Fruit fly (Drosophila melanogaster) whole organism, embryonic: Measurements from ENCODE around the gene Cerk.

Experiments used
- ATbp ChIP-seq: fragments of 200-800 bp; sonication (Bioruptor generic); optimal IDR thresholded peaks from 2 replicates; lab custom pipeline; 2017; ENCODE audit warnings: missing biosample characterization, mild to moderate bottlenecking, missing genetic modification characterization, missing genetic modification reagents
- B-H1 ChIP-seq: fragments of 200-800 bp; sonication (Bioruptor generic); IDR thresholded peaks from 3 replicates; pipeline ENCODE4 v1.3.6; 2022; ENCODE audit warnings: missing biosample characterization, missing genetic modification characterization
- CG10147 ChIP-seq: fragments of 200-800 bp; sonication (Bioruptor generic); optimal IDR thresholded peaks from 2 replicates; lab custom pipeline; 2019; ENCODE audit warnings: missing biosample characterization, mild to moderate bottlenecking, missing genetic modification characterization, moderate library complexity
- CG10543 ChIP-seq: fragments of 200-800 bp; sonication (Bioruptor generic); optimal IDR thresholded peaks from 3 replicates; lab custom pipeline; 2017; ENCODE audit warnings: missing biosample characterization, mild to moderate bottlenecking, missing genetic modification characterization, moderate library complexity
- CG14441 ChIP-seq: fragments of 200-800 bp; sonication (Bioruptor generic); IDR thresholded peaks from 2 replicates; pipeline ENCODE4 v1.3.6; 2022; ENCODE audit warnings: missing biosample characterization, missing genetic modification characterization
- CG15269 ChIP-seq: fragments of 200-800 bp; sonication (Bioruptor generic); optimal IDR thresholded peaks from 2 replicates; lab custom pipeline; 2018; ENCODE audit warnings: missing biosample characterization, mild to moderate bottlenecking, missing genetic modification characterization, moderate library complexity
- CG15601 ChIP-seq: fragments of 200-800 bp; sonication (Bioruptor generic); optimal IDR thresholded peaks from 3 replicates; lab custom pipeline; 2019; ENCODE audit warnings: missing biosample characterization, mild to moderate bottlenecking, missing genetic modification characterization, moderate library complexity
- CG17186 ChIP-seq: fragments of 200-800 bp; sonication (Bioruptor generic); optimal IDR thresholded peaks from 3 replicates; lab custom pipeline; 2017; ENCODE audit warnings: missing biosample characterization, missing genetic modification reagents, missing genetic modification characterization
- CG17328 ChIP-seq: fragments of 200-800 bp; sonication (Bioruptor generic); IDR thresholded peaks from 2 replicates; pipeline ENCODE4 v1.3.6; 2022; ENCODE audit warnings: missing biosample characterization, missing genetic modification characterization
- CG33557 ChIP-seq: fragments of 200-800 bp; sonication (Bioruptor generic); optimal IDR thresholded peaks from 2 replicates; lab custom pipeline; 2019; ENCODE audit warnings: missing biosample characterization, mild to moderate bottlenecking, missing genetic modification characterization, moderate library complexity
- CG3726 ChIP-seq: fragments of 200-800 bp; sonication (Bioruptor generic); IDR thresholded peaks from 3 replicates; pipeline ENCODE4, ENCODE4 v1.3.6; 2022; ENCODE audit warnings: missing biosample characterization, missing genetic modification characterization
- CG4730 ChIP-seq: fragments of 200-800 bp; sonication (Bioruptor generic); IDR thresholded peaks from 2 replicates; pipeline ENCODE4 v1.3.6; 2022; ENCODE audit warnings: missing biosample characterization, missing genetic modification characterization
- CG5953 ChIP-seq: fragments of 200-800 bp; sonication (Bioruptor generic); IDR thresholded peaks from 2 replicates; pipeline ENCODE4 v1.3.6; 2022; ENCODE audit warnings: missing biosample characterization, missing genetic modification characterization
- CG6272 ChIP-seq: fragments of 200-800 bp; sonication (Bioruptor generic); IDR thresholded peaks from 2 replicates; pipeline ENCODE4 v1.3.6; 2022; ENCODE audit warnings: missing biosample characterization, missing genetic modification characterization
- CG6813 ChIP-seq: fragments of 200-800 bp; sonication (Bioruptor generic); optimal IDR thresholded peaks from 2 replicates; lab custom pipeline; 2017; ENCODE audit warnings: missing biosample characterization, missing genetic modification characterization, mild to moderate bottlenecking, moderate library complexity, missing genetic modification reagents
- CG7786 ChIP-seq: fragments of 200-800 bp; sonication (Bioruptor generic); optimal IDR thresholded peaks from 2 replicates; lab custom pipeline; 2016; ENCODE audit warnings: missing biosample characterization, missing genetic modification characterization
- CG8290 ChIP-seq, 3 experiments: fragments of 200-800 bp; sonication (Bioruptor generic); optimal IDR thresholded peaks; 2 replicates each; lab custom pipeline; 2016 to 2019; ENCODE audit warnings: missing biosample characterization in 3 of 3, missing genetic modification characterization in 3 of 3, mild to moderate bottlenecking in 2 of 3, moderate library complexity in 1 of 3
- Camta ChIP-seq: fragments of 200-800 bp; sonication (Bioruptor generic); optimal IDR thresholded peaks from 2 replicates; lab custom pipeline; 2016; ENCODE audit warnings: missing biosample characterization, missing genetic modification characterization
- CkIIα-i1 ChIP-seq: fragments of 200-800 bp; sonication (Bioruptor generic); IDR thresholded peaks from 2 replicates; pipeline ENCODE4 v1.3.6; 2022; ENCODE audit warnings: missing biosample characterization, missing genetic modification characterization
- Deaf1 ChIP-seq: fragments of 200-800 bp; optimal IDR thresholded peaks from 3 replicates; lab custom pipeline; 2019; ENCODE audit warnings: missing biosample characterization, mild to moderate bottlenecking, missing genetic modification characterization, moderate library complexity
- Dll ChIP-seq: fragments of 200-800 bp; sonication (Bioruptor generic); IDR thresholded peaks from 4 replicates; pipeline ENCODE4 v1.3.6; 2022; ENCODE audit warnings: missing biosample characterization, missing genetic modification characterization; ENCODE audit not compliant: partially characterized antibody
- Elba2 ChIP-seq: fragments of 200-800 bp; sonication (Bioruptor generic); optimal IDR thresholded peaks from 3 replicates; lab custom pipeline; 2016; ENCODE audit warnings: missing biosample characterization, missing genetic modification characterization
- Hr3 ChIP-seq: fragments of 200-800 bp; sonication (Bioruptor generic); optimal IDR thresholded peaks from 3 replicates; lab custom pipeline; 2016; ENCODE audit warnings: missing biosample characterization, missing genetic modification characterization
- Med ChIP-seq: fragments of 200-800 bp; sonication (Bioruptor generic); peaks from one replicate; lab custom pipeline; 2016; ENCODE audit warnings: missing biosample characterization, missing genetic modification characterization, mild to moderate bottlenecking, inconsistent platforms, moderate library complexity
- Mrtf ChIP-seq: fragments of 200-800 bp; sonication (Bioruptor generic); IDR thresholded peaks from 3 replicates; pipeline ENCODE4 v1.3.6; 2022; ENCODE audit warnings: missing biosample characterization, missing genetic modification characterization
- Myb ChIP-seq: fragments of 200-800 bp; sonication (Bioruptor generic); optimal IDR thresholded peaks from 2 replicates; lab custom pipeline; 2016; ENCODE audit warnings: missing biosample characterization, missing genetic modification characterization
- NC2α ChIP-seq: fragments of 200-800 bp; sonication (Bioruptor generic); optimal IDR thresholded peaks from 2 replicates; lab custom pipeline; 2016; ENCODE audit warnings: missing biosample characterization, missing genetic modification characterization
- PHDP ChIP-seq: fragments of 200-800 bp; sonication (Bioruptor generic); optimal IDR thresholded peaks from 3 replicates; lab custom pipeline; 2018; ENCODE audit warnings: missing biosample characterization, mild to moderate bottlenecking, missing genetic modification characterization, moderate library complexity
- Sin3A ChIP-seq: fragments of >200 bp; optimal IDR thresholded peaks from 2 replicates; lab custom pipeline; 2018
- ap ChIP-seq: fragments of 200-800 bp; sonication (Bioruptor generic); IDR thresholded peaks from 2 replicates; pipeline ENCODE4 v1.3.6; 2022; ENCODE audit warnings: missing biosample characterization, missing genetic modification characterization
- ato ChIP-seq: fragments of 200-800 bp; sonication (Bioruptor generic); IDR thresholded peaks from 2 replicates; pipeline ENCODE4 v1.3.6; 2022; ENCODE audit warnings: missing biosample characterization, missing genetic modification characterization; ENCODE audit not compliant: partially characterized antibody
- bowl ChIP-seq: fragments of 200-800 bp; sonication (Bioruptor generic); IDR thresholded peaks from 2 replicates; pipeline ENCODE4 v1.3.6; 2022; ENCODE audit warnings: missing biosample characterization, missing genetic modification characterization
- cad ChIP-seq: fragments of >200 bp; optimal IDR thresholded peaks from 2 replicates; lab custom pipeline; 2017; ENCODE audit warnings: missing biosample characterization, missing genetic modification characterization
- ci ChIP-seq: fragments of 200-800 bp; sonication (Bioruptor generic); IDR thresholded peaks from 3 replicates; pipeline ENCODE4 v1.3.6; 2022; ENCODE audit warnings: missing biosample characterization, missing genetic modification characterization
- disco-r ChIP-seq: fragments of 200-800 bp; sonication (Bioruptor generic); optimal IDR thresholded peaks from 2 replicates; lab custom pipeline; 2016; ENCODE audit warnings: missing biosample characterization, missing genetic modification characterization
- dm ChIP-seq: fragments of 200-800 bp; sonication (Bioruptor generic); optimal IDR thresholded peaks from 3 replicates; lab custom pipeline; 2016; ENCODE audit warnings: missing biosample characterization, missing genetic modification characterization
- eve ChIP-seq, 2 experiments: fragments of >200 bp; optimal IDR thresholded peaks; 2 replicates each; lab custom pipeline; 2017; ENCODE audit warnings: missing biosample characterization in 2 of 2, missing genetic modification characterization in 2 of 2
- eyg ChIP-seq: fragments of 200-800 bp; sonication (Bioruptor generic); optimal IDR thresholded peaks from 3 replicates; lab custom pipeline; 2016; ENCODE audit warnings: missing biosample characterization, missing genetic modification characterization
- h ChIP-seq: fragments of >200 bp; optimal IDR thresholded peaks from 2 replicates; lab custom pipeline; 2017
- jigr1 ChIP-seq: fragments of 200-800 bp; sonication (Bioruptor generic); IDR thresholded peaks from 3 replicates; pipeline ENCODE4 v1.3.6; 2022; ENCODE audit warnings: missing biosample characterization, missing genetic modification characterization
- lab ChIP-seq: fragments of 200-800 bp; sonication (Bioruptor generic); optimal IDR thresholded peaks from 3 replicates; lab custom pipeline; 2017; ENCODE audit warnings: missing biosample characterization, missing genetic modification characterization, mild to moderate bottlenecking, moderate library complexity, missing genetic modification reagents
- lbe ChIP-seq: fragments of 200-800 bp; sonication (Bioruptor generic); optimal IDR thresholded peaks from 2 replicates; lab custom pipeline; 2016; ENCODE audit warnings: missing biosample characterization, mild to moderate bottlenecking, missing genetic modification characterization
- nerfin-1 ChIP-seq: fragments of 200-800 bp; sonication (Bioruptor generic); optimal IDR thresholded peaks from 3 replicates; lab custom pipeline; 2019; ENCODE audit warnings: missing biosample characterization, mild to moderate bottlenecking, missing genetic modification characterization, moderate library complexity
- otp ChIP-seq: fragments of 200-800 bp; sonication (Bioruptor generic); IDR thresholded peaks from 3 replicates; pipeline ENCODE4, ENCODE4 v1.3.6; 2022; ENCODE audit warnings: missing biosample characterization, missing genetic modification characterization
- phol ChIP-seq: fragments of 200-800 bp; sonication (Bioruptor generic); optimal IDR thresholded peaks from 3 replicates; lab custom pipeline; 2018; ENCODE audit warnings: missing biosample characterization, mild to moderate bottlenecking, missing genetic modification characterization, moderate library complexity
- pnt ChIP-seq: fragments of 200-800 bp; sonication (Bioruptor generic); optimal IDR thresholded peaks from 3 replicates; lab custom pipeline; 2016; ENCODE audit warnings: missing biosample characterization, missing genetic modification characterization
- prd ChIP-seq, 3 experiments: fragments of >200 bp in 2 of 3; fragments of 200-800 bp in 1 of 3; sonication (Bioruptor generic) in 1 of 3; optimal IDR thresholded peaks in 2 of 3; IDR thresholded peaks in 1 of 3; 2 replicates in 2 of 3; 3 replicates in 1 of 3; pipeline versions ENCODE4 v1.3.6 to Lab custom; 2017 to 2022; ENCODE audit warnings: missing biosample characterization in 1 of 3, missing genetic modification characterization in 1 of 3
- scrt ChIP-seq: fragments of 200-800 bp; sonication (Bioruptor generic); optimal IDR thresholded peaks from 2 replicates; lab custom pipeline; 2018; ENCODE audit warnings: missing biosample characterization, mild to moderate bottlenecking, missing genetic modification characterization, moderate library complexity
- slou ChIP-seq: fragments of 200-800 bp; sonication (Bioruptor generic); optimal IDR thresholded peaks from 3 replicates; lab custom pipeline; 2016; ENCODE audit warnings: missing biosample characterization, missing genetic modification characterization
- sug ChIP-seq: fragments of 200-800 bp; optimal IDR thresholded peaks from 2 replicates; lab custom pipeline; 2019; ENCODE audit warnings: missing biosample characterization, mild to moderate bottlenecking, missing genetic modification characterization, moderate library complexity
- zen ChIP-seq: fragments of 200-800 bp; sonication (Bioruptor generic); optimal IDR thresholded peaks from 3 replicates; lab custom pipeline; 2018; ENCODE audit warnings: missing biosample characterization, mild to moderate bottlenecking, missing genetic modification characterization, moderate library complexity
- zf30C ChIP-seq: fragments of 200-800 bp; sonication (Bioruptor generic); optimal IDR thresholded peaks from 3 replicates; lab custom pipeline; 2018; ENCODE audit warnings: missing biosample characterization, mild to moderate bottlenecking, missing genetic modification characterization

The Cerk gene

dm6 chr3R:5320672-5321071 lies 47.4 kb downstream of the Cerk start (continued):
- TF ChIP-seq pnt (GFP tag; lab: Kevin White, UChicago) (no peak), ato (GFP tag; lab: Robert Waterston, UW) (no peak), cad (GFP tag; lab: Kevin White, UChicago) (peak; percentile 79), Sin3A (lab: Kevin White, UChicago) (no peak), CG6813 (GFP tag; lab: Kevin White, UChicago) (peak; percentile 55), zf30C (GFP tag; lab: Kevin White, UChicago) (no peak), slou (GFP tag; lab: Kevin White, UChicago) (no peak), disco-r (GFP tag; lab: Kevin White, UChicago) (no peak), ap (GFP tag; lab: Robert Waterston, UW) (no peak), Mrtf (no peak), CG8290 (GFP tag; optimal IDR thresholded peaks at IDR 0.05; lab: Kevin White, UChicago) (no peak), CG8290 (tag; optimal IDR thresholded peaks at IDR 0.05; lab: Kevin White, UChicago) (peak in 1 of 2 experiments; percentile 30), Deaf1 (tag; lab: Kevin White, UChicago) (no peak), bowl (GFP tag; lab: Robert Waterston, UW) (no peak), PHDP (tag; lab: Kevin White, UChicago) (peak; percentile 38), NC2α (no peak), CG14441 (GFP tag; lab: Robert Waterston, UW) (no peak), phol (tag; lab: Kevin White, UChicago) (no peak), CkIIα-i1 (no peak), h (lab: Kevin White, UChicago) (no peak), Hr3 (GFP tag; lab: Kevin White, UChicago) (no peak), eyg (GFP tag; lab: Kevin White, UChicago) (no peak), nerfin-1 (tag; lab: Kevin White, UChicago) (no peak), CG4730 (no peak), CG17328 (GFP tag; lab: Robert Waterston, UW) (no peak), zen (peak; percentile 46), Elba2 (no peak), Myb (GFP tag; lab: Kevin White, UChicago) (no peak), Camta (GFP tag; lab: Kevin White, UChicago) (no peak), B-H1 (no peak), scrt (GFP tag; lab: Kevin White, UChicago) (no peak), CG7786 (GFP tag; lab: Kevin White, UChicago) (no peak), lab (GFP tag; lab: Kevin White, UChicago) (peak; percentile 42), CG33557 (GFP tag; lab: Kevin White, UChicago) (peak; percentile 28), dm (GFP tag; lab: Kevin White, UChicago) (no peak), jigr1 (GFP tag; lab: Robert Waterston, UW) (no peak), Dll (no peak), Med (GFP tag; lab: Kevin White, UChicago) (no peak), CG15601 (no peak), CG15269 (peak; percentile 9), lbe (no peak), eve (GFP tag; optimal IDR thresholded peaks at IDR 0.05; lab: Kevin White, UChicago) (no peak), CG10147 (GFP tag; lab: Kevin White, UChicago) (no peak), CG3726 (no peak), otp (GFP tag; lab: Robert Waterston, UW) (0 out of 3 replicates have a peak, but pooled peaks have one; percentile 11), CG5953 (GFP tag; lab: Robert Waterston, UW) (no peak), CG6272 (GFP tag; lab: Robert Waterston, UW) (no peak), CG17186 (no peak), prd (optimal IDR thresholded peaks at IDR 0.05; lab: Kevin White, UChicago) (no peak), prd (GFP tag; IDR thresholded peaks at IDR 0.05; lab: Robert Waterston, UW) (no peak), ATbp (GFP tag; lab: Kevin White, UChicago) (peak; percentile 35), CG10543 (GFP tag; lab: Kevin White, UChicago) (no peak), sug (tag; lab: Kevin White, UChicago) (no peak), ci (no peak)
